Worm (Caenorhabditis elegans): ENCODE measurements around the gene ostb-1.

DNA sequence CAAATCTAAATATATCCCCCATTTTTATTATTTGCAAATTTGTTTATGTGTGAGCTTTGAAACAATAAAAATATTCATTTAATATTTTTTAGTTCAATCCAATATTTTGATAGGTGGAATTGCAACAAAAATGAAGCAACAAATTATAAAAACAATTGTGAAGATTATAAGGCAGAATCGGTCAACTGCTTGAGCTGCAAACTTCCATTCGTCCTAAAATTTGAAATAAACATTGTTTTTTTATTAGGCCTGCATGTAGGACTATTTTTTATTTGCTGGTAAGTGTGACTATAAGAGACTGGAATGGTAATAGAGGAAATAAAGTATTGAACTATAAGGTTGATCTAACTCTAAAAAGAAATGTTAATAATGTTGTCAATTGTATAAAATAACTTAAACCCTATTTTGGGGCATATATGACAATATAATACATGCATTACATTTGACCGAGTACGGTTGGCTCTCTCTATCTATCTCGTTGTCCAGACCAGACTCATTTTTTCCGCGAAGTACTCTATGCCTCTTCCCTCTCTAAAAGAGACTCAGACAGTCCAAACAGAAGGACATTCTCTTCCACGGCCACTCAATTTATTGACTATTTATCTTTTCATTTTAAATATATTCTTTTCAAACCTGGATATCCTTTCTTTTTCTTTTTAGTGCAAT lies 18.6 kb upstream of the ostb-1 start, which contains the start of gene T09A5.4:
- TF ChIP-seq nhr-10 (tag; optimal IDR thresholded peaks at IDR 0.05) (no peak), ztf-11 (tag; optimal IDR thresholded peaks at IDR 0.05) (no peak), nhr-25 (tag; optimal IDR thresholded peaks at IDR 0.05) (no peak), elt-3 (tag; optimal IDR thresholded peaks at IDR 0.05) (no peak)

All from whole organism, L2 larva.